Worm (Caenorhabditis elegans): ENCODE results near the gene F54D1.6.

DNA sequence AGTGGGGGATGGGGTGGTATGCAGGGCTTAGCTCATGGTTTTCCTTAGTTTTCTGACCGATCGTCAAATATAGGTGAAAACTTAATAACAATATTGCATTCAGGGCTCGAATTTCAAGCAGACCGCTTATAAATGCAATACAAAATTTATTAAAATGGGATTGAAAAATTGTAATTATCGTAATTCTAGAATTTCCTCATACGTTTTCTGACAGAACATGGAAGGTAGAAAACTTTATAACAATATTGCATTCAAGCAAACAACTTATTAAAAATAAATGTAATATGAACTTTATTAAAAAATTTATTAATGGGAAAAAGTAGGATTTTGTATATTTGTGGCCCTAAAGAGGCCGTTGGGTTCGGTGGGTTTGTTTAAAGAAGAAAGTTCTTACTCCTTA, 36.1 kb downstream of the F54D1.6 start:
- TF ChIP-seq C34F6.9 (tag; optimal IDR thresholded peaks at IDR 0.05) (no peak), blmp-1 (tag; optimal IDR thresholded peaks at IDR 0.05; ENCODE audit: insufficient read depth) (no peak), fos-1 (tag; optimal IDR thresholded peaks at IDR 0.05) (no peak), F13H6.1 (tag; optimal IDR thresholded peaks at IDR 0.05) (no peak), elt-1 (tag; optimal IDR thresholded peaks at IDR 0.05) (no peak), nhr-11 (tag; optimal IDR thresholded peaks at IDR 0.05) (no peak), snpc-4 (tag; optimal IDR thresholded peaks at IDR 0.05) (no peak), nhr-12 (tag; optimal IDR thresholded peaks at IDR 0.05) (no peak), ama-1 (optimal IDR thresholded peaks at IDR 0.05) (no peak), lin-39 (tag; optimal IDR thresholded peaks at IDR 0.05) (no peak), nhr-237 (tag; optimal IDR thresholded peaks at IDR 0.05) (no peak), elt-3 (tag; optimal IDR thresholded peaks at IDR 0.05) (no peak)
